Fruit fly (Drosophila melanogaster) whole organism, embryonic: ENCODE data around the gene Rrp45.

Source experiments
- ATbp ChIP-seq: fragments of 200-800 bp; sonication (Bioruptor generic); optimal IDR thresholded peaks from 2 replicates; lab custom pipeline; 2017; ENCODE audit warnings: missing biosample characterization, mild to moderate bottlenecking, missing genetic modification characterization, missing genetic modification reagents
- Blimp-1 ChIP-seq: fragments of 200-800 bp; sonication (Bioruptor generic); optimal IDR thresholded peaks from 3 replicates; lab custom pipeline; 2018; ENCODE audit warnings: missing biosample characterization, missing genetic modification characterization, mild to moderate bottlenecking, moderate library complexity, missing genetic modification reagents
- CG11560 ChIP-seq: fragments of 200-800 bp; sonication (Bioruptor generic); IDR thresholded peaks from 3 replicates; pipeline ENCODE4 v1.3.6; 2022; ENCODE audit warnings: missing biosample characterization, missing genetic modification characterization
- CG1602 ChIP-seq: fragments of 200-800 bp; sonication (Bioruptor generic); optimal IDR thresholded peaks from 3 replicates; lab custom pipeline; 2016; ENCODE audit warnings: missing biosample characterization, missing genetic modification characterization
- CG17802 ChIP-seq: fragments of 200-800 bp; sonication (Bioruptor generic); optimal IDR thresholded peaks from 2 replicates; lab custom pipeline; 2018; ENCODE audit warnings: missing biosample characterization, mild to moderate bottlenecking, missing genetic modification characterization, moderate library complexity
- CG18476 ChIP-seq: fragments of 200-800 bp; sonication (Bioruptor generic); optimal IDR thresholded peaks from 2 replicates; lab custom pipeline; 2016; ENCODE audit warnings: missing biosample characterization, mild to moderate bottlenecking, missing genetic modification characterization
- CG2678 ChIP-seq: fragments of 200-800 bp; sonication (Bioruptor generic); optimal IDR thresholded peaks from 3 replicates; lab custom pipeline; 2019; ENCODE audit warnings: missing biosample characterization, mild to moderate bottlenecking, missing genetic modification characterization, moderate library complexity
- CG6683 ChIP-seq: fragments of 200-800 bp; sonication (Bioruptor generic); optimal IDR thresholded peaks from 2 replicates; lab custom pipeline; 2017; ENCODE audit warnings: missing biosample characterization, mild to moderate bottlenecking, missing genetic modification characterization, missing genetic modification reagents
- CG7357 ChIP-seq: fragments of 200-800 bp; sonication (Bioruptor generic); IDR thresholded peaks from 3 replicates; pipeline ENCODE4 v1.3.6; 2022; ENCODE audit warnings: missing biosample characterization, missing genetic modification characterization
- CG8281 ChIP-seq: fragments of 200-800 bp; sonication (Bioruptor generic); optimal IDR thresholded peaks from 2 replicates; lab custom pipeline; 2018; ENCODE audit warnings: missing biosample characterization, mild to moderate bottlenecking, missing genetic modification characterization, moderate library complexity
- CG8290 ChIP-seq, 3 experiments: fragments of 200-800 bp; sonication (Bioruptor generic); optimal IDR thresholded peaks; 2 replicates each; lab custom pipeline; 2016 to 2019; ENCODE audit warnings: missing biosample characterization in 3 of 3, missing genetic modification characterization in 3 of 3, mild to moderate bottlenecking in 2 of 3, moderate library complexity in 1 of 3
- CG8388 ChIP-seq: fragments of 200-800 bp; sonication (Bioruptor generic); optimal IDR thresholded peaks from 2 replicates; lab custom pipeline; 2019; ENCODE audit warnings: missing biosample characterization, mild to moderate bottlenecking, missing genetic modification characterization, moderate library complexity
- CG9609 ChIP-seq: fragments of 200-800 bp; sonication (Bioruptor generic); optimal IDR thresholded peaks from 3 replicates; lab custom pipeline; 2016; ENCODE audit warnings: missing biosample characterization, missing genetic modification characterization
- Camta ChIP-seq: fragments of 200-800 bp; sonication (Bioruptor generic); optimal IDR thresholded peaks from 2 replicates; lab custom pipeline; 2016; ENCODE audit warnings: missing biosample characterization, missing genetic modification characterization
- Fer3 ChIP-seq: fragments of 200-800 bp; sonication (Bioruptor generic); optimal IDR thresholded peaks from 2 replicates; lab custom pipeline; 2018; ENCODE audit warnings: missing biosample characterization, mild to moderate bottlenecking, missing genetic modification characterization, moderate library complexity
- Gug ChIP-seq: fragments of 200-800 bp; sonication (Bioruptor generic); IDR thresholded peaks from 4 replicates; pipeline ENCODE4 v1.3.6; 2022; ENCODE audit warnings: missing biosample characterization, missing genetic modification characterization
- Hsf ChIP-seq: fragments of 200-800 bp; sonication (Bioruptor generic); optimal IDR thresholded peaks from 3 replicates; lab custom pipeline; 2016; ENCODE audit warnings: missing biosample characterization, missing genetic modification characterization
- Jarid2 ChIP-seq: fragments of 200-800 bp; sonication (Bioruptor generic); optimal IDR thresholded peaks from 3 replicates; lab custom pipeline; 2017; ENCODE audit warnings: mild to moderate bottlenecking, missing biosample characterization, missing genetic modification reagents, missing genetic modification characterization
- MESR4 ChIP-seq: fragments of 200-800 bp; sonication (Bioruptor generic); optimal IDR thresholded peaks from 2 replicates; lab custom pipeline; 2018; ENCODE audit warnings: missing biosample characterization, mild to moderate bottlenecking, missing genetic modification characterization, moderate library complexity
- Med ChIP-seq: fragments of 200-800 bp; sonication (Bioruptor generic); peaks from one replicate; lab custom pipeline; 2016; ENCODE audit warnings: missing biosample characterization, missing genetic modification characterization, mild to moderate bottlenecking, inconsistent platforms, moderate library complexity
- Meics ChIP-seq: fragments of 200-800 bp; sonication (Bioruptor generic); optimal IDR thresholded peaks from 2 replicates; lab custom pipeline; 2017; ENCODE audit warnings: missing biosample characterization, mild to moderate bottlenecking, missing genetic modification characterization
- Mrtf ChIP-seq: fragments of 200-800 bp; sonication (Bioruptor generic); IDR thresholded peaks from 3 replicates; pipeline ENCODE4 v1.3.6; 2022; ENCODE audit warnings: missing biosample characterization, missing genetic modification characterization
- Oaz ChIP-seq: fragments of 200-800 bp; sonication (Bioruptor generic); IDR thresholded peaks from 2 replicates; pipeline ENCODE4 v1.3.6; 2022; ENCODE audit warnings: missing biosample characterization, missing genetic modification characterization
- Oli ChIP-seq: fragments of 200-800 bp; sonication (Bioruptor generic); optimal IDR thresholded peaks from 2 replicates; lab custom pipeline; 2018; ENCODE audit warnings: missing biosample characterization, mild to moderate bottlenecking, missing genetic modification characterization, moderate library complexity
- Rfx ChIP-seq: fragments of 200-800 bp; sonication (Bioruptor generic); IDR thresholded peaks from 2 replicates; pipeline ENCODE4 v1.3.6; 2022; ENCODE audit warnings: missing biosample characterization, missing genetic modification characterization
- Xrp1 ChIP-seq: fragments of 200-800 bp; sonication (Bioruptor generic); IDR thresholded peaks from 2 replicates; pipeline ENCODE4 v1.3.6; 2022; ENCODE audit warnings: missing biosample characterization, missing genetic modification characterization
- bcd ChIP-seq: fragments of 200-800 bp; sonication (Bioruptor generic); optimal IDR thresholded peaks from 2 replicates; lab custom pipeline; 2017; ENCODE audit warnings: missing biosample characterization, mild to moderate bottlenecking, missing genetic modification characterization
- chinmo ChIP-seq: fragments of 200-800 bp; sonication (Bioruptor generic); IDR thresholded peaks from 4 replicates; pipeline ENCODE4 v1.3.6; 2022; ENCODE audit warnings: missing biosample characterization, missing genetic modification characterization; ENCODE audit not compliant: partially characterized antibody
- croc ChIP-seq: fragments of 200-800 bp; sonication (Bioruptor generic); conservative IDR thresholded peaks from 3 replicates; pipeline ENCODE4 v1.3.6; 2022; ENCODE audit warnings: missing biosample characterization, missing genetic modification characterization
- crol ChIP-seq: fragments of 200-800 bp; sonication (Bioruptor generic); IDR thresholded peaks from 2 replicates; pipeline ENCODE4 v1.3.6; 2022; ENCODE audit warnings: missing biosample characterization, missing genetic modification characterization
- danr ChIP-seq: fragments of 200-800 bp; sonication (Bioruptor generic); IDR thresholded peaks from 2 replicates; pipeline ENCODE4 v1.3.6; 2022; ENCODE audit warnings: missing biosample characterization, missing genetic modification characterization
- dm ChIP-seq: fragments of 200-800 bp; sonication (Bioruptor generic); optimal IDR thresholded peaks from 3 replicates; lab custom pipeline; 2016; ENCODE audit warnings: missing biosample characterization, missing genetic modification characterization
- gce ChIP-seq: fragments of 200-800 bp; sonication (Bioruptor generic); IDR thresholded peaks from 3 replicates; pipeline ENCODE4 v1.3.6; 2022; ENCODE audit warnings: missing biosample characterization, missing genetic modification characterization
- her ChIP-seq: fragments of 200-800 bp; sonication (Bioruptor generic); optimal IDR thresholded peaks from 2 replicates; lab custom pipeline; 2016; ENCODE audit warnings: missing biosample characterization, missing genetic modification characterization
- maf-S ChIP-seq: fragments of 200-800 bp; sonication (Bioruptor generic); optimal IDR thresholded peaks from 2 replicates; lab custom pipeline; 2016; ENCODE audit warnings: missing biosample characterization, missing genetic modification characterization
- pho ChIP-seq: fragments of 200-800 bp; sonication (Bioruptor generic); optimal IDR thresholded peaks from 2 replicates; lab custom pipeline; 2016; ENCODE audit warnings: missing biosample characterization, missing genetic modification characterization
- phol ChIP-seq: fragments of 200-800 bp; sonication (Bioruptor generic); optimal IDR thresholded peaks from 3 replicates; lab custom pipeline; 2018; ENCODE audit warnings: missing biosample characterization, mild to moderate bottlenecking, missing genetic modification characterization, moderate library complexity
- prd ChIP-seq, 3 experiments: fragments of >200 bp in 2 of 3; fragments of 200-800 bp in 1 of 3; sonication (Bioruptor generic) in 1 of 3; optimal IDR thresholded peaks in 2 of 3; IDR thresholded peaks in 1 of 3; 2 replicates in 2 of 3; 3 replicates in 1 of 3; pipeline versions ENCODE4 v1.3.6 to Lab custom; 2017 to 2022; ENCODE audit warnings: missing biosample characterization in 1 of 3, missing genetic modification characterization in 1 of 3
- sens ChIP-seq: fragments of 200-800 bp; sonication (Bioruptor generic); peaks from one replicate; lab custom pipeline; 2016; ENCODE audit warnings: missing biosample characterization, missing genetic modification characterization
- seq ChIP-seq: fragments of 200-800 bp; sonication (Bioruptor generic); IDR thresholded peaks from 2 replicates; pipeline ENCODE4 v1.3.6; 2022; ENCODE audit warnings: missing biosample characterization, missing genetic modification characterization
- tin ChIP-seq: fragments of 200-800 bp; sonication (Bioruptor generic); optimal IDR thresholded peaks from 3 replicates; lab custom pipeline; 2016; ENCODE audit warnings: missing biosample characterization, missing genetic modification characterization
- tna ChIP-seq: fragments of 200-800 bp; sonication (Bioruptor generic); IDR thresholded peaks from 2 replicates; pipeline ENCODE4 v1.3.6; 2022; ENCODE audit warnings: missing biosample characterization, missing genetic modification characterization; ENCODE audit not compliant: partially characterized antibody
- vfl ChIP-seq: fragments of 200-800 bp; sonication (Bioruptor generic); optimal IDR thresholded peaks from 2 replicates; lab custom pipeline; 2016; ENCODE audit warnings: missing biosample characterization, missing genetic modification characterization
- z ChIP-seq: fragments of 200-800 bp; sonication (Bioruptor generic); IDR thresholded peaks from 3 replicates; pipeline ENCODE4 v1.3.6; 2022; ENCODE audit warnings: missing biosample characterization, missing genetic modification characterization
- zfh2 ChIP-seq: fragments of 200-800 bp; sonication (Bioruptor generic); optimal IDR thresholded peaks from 2 replicates; lab custom pipeline; 2016; ENCODE audit warnings: missing biosample characterization, missing genetic modification characterization

Gene Rrp45

dm6 chrX:16783141-16783715 is 7.8 kb downstream of the Rrp45 start, which contains the start of gene if (continued):
- peak; percentile 59 for TF ChIP-seq Jarid2 (GFP tag; lab: Kevin White, UChicago)
- 0 out of 3 replicates have a peak, but pooled peaks have one; percentile 42 for TF ChIP-seq z
- peak; percentile 7 for TF ChIP-seq Blimp-1 (GFP tag; lab: Kevin White, UChicago)
- TF ChIP-seq tna (GFP tag; lab: Robert Waterston, UW), result 0 out of 2 replicates have a peak, but pooled peaks have one; percentile 50
- TF ChIP-seq phol (tag; lab: Kevin White, UChicago), result no peak
- TF ChIP-seq Med (GFP tag; lab: Kevin White, UChicago), result peak; percentile 75
- TF ChIP-seq CG8290 (GFP tag; optimal IDR thresholded peaks at IDR 0.05; lab: Kevin White, UChicago), result no peak
- TF ChIP-seq CG8290 (tag; optimal IDR thresholded peaks at IDR 0.05; lab: Kevin White, UChicago), result peak in 1 of 2 experiments; percentile 25
- TF ChIP-seq, all 482 proteins: peak for 22

DNA sequence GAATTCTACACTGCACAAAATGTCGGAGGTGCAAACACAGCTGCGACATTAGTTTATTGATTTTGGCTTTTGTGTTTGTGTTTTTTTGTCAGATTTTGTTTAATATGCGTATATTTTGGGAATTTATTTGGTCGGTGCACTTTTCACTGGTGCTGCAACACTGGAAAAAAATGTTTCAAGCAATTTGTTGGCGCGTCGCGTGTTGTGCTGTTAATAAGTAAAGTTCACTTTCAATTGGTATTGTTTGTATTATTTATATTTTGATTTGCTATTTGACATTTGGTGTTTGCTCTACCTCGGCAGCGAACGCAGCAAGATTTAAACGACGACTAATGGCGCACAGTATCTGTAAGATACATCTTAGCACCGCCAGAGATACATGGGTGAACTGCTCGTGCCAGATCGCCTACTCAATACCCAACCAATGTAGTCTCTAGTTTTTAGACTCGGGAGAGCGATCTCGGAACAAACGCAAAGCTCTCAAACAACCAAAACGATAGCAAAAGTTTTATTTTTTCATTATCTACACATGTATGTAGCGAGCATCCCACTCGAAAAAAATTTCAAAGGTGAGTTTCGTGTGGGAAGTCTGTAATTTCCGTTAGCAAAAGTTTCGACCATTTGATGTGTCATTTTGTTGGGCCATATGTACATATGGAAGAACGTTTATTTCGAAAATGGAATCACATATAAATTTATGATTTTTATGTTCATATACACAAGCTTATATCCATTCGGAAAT is 8.7 kb downstream of the Rrp45 start:
- TF ChIP-seq Oli (tag; lab: Kevin White, UChicago), result peak; percentile 53
- TF ChIP-seq prd (optimal IDR thresholded peaks at IDR 0.05; lab: Kevin White, UChicago), result no peak
- TF ChIP-seq prd (GFP tag; IDR thresholded peaks at IDR 0.05; lab: Robert Waterston, UW), result peak; percentile 59; the same call in 2 of the 3 replicates
- peak; percentile 71 for TF ChIP-seq Rfx (GFP tag; lab: Robert Waterston, UW)
- TF ChIP-seq CG2678, result peak; percentile 58
- peak; percentile 52 for TF ChIP-seq maf-S
- TF ChIP-seq gce (GFP tag; lab: Robert Waterston, UW), result peak; percentile 53; the same call in 1 of the 3 replicates
- TF ChIP-seq Fer3 (tag; lab: Kevin White, UChicago), result peak; percentile 26
- TF ChIP-seq CG7357, result peak; percentile 36; the same call in 1 of the 3 replicates
- peak; percentile 48 for TF ChIP-seq bcd (GFP tag; lab: Kevin White, UChicago)
- TF ChIP-seq MESR4, result no peak
- TF ChIP-seq Gug (GFP tag; lab: Robert Waterston, UW), result 0 out of 4 replicates have a peak, but pooled peaks have one; percentile 26
- peak; percentile 39 for TF ChIP-seq pho (GFP tag; lab: Kevin White, UChicago)
- peak; percentile 49 for TF ChIP-seq ATbp (GFP tag; lab: Kevin White, UChicago)
- TF ChIP-seq croc (GFP tag; lab: Robert Waterston, UW), result peak; percentile 30; the same call in 1 of the 3 replicates
- peak; percentile 41 for TF ChIP-seq CG8388 (GFP tag; lab: Kevin White, UChicago)
- TF ChIP-seq tin (GFP tag; lab: Kevin White, UChicago), result peak; percentile 53
- no peak for TF ChIP-seq danr
- TF ChIP-seq her, result peak; percentile 5
- peak; percentile 19 for TF ChIP-seq Camta (GFP tag; lab: Kevin White, UChicago)
- TF ChIP-seq Oaz (GFP tag; lab: Robert Waterston, UW), result no peak
- TF ChIP-seq sens (GFP tag; lab: Kevin White, UChicago), result peak; percentile 82
- TF ChIP-seq CG18476 (GFP tag; lab: Kevin White, UChicago), result peak; percentile 34
- TF ChIP-seq CG1602 (GFP tag; lab: Kevin White, UChicago), result peak; percentile 38
- no peak for TF ChIP-seq CG8281 (tag; lab: Kevin White, UChicago)
- 0 out of 4 replicates have a peak, but pooled peaks have one; percentile 70 for TF ChIP-seq chinmo (GFP tag; lab: Robert Waterston, UW)
- peak; percentile 13 for TF ChIP-seq CG17802
- TF ChIP-seq vfl (GFP tag; lab: Kevin White, UChicago), result peak; percentile 29
- TF ChIP-seq CG6683, result no peak
- peak; percentile 46 for TF ChIP-seq zfh2 (GFP tag; lab: Kevin White, UChicago)
- TF ChIP-seq seq (GFP tag; lab: Robert Waterston, UW), result peak; percentile 68
- peak; percentile 81 for TF ChIP-seq CG9609 (GFP tag; lab: Kevin White, UChicago)
- peak; percentile 75; the same call in 1 of the 3 replicates for TF ChIP-seq z
- peak; percentile 63 for TF ChIP-seq Hsf
- 0 out of 3 replicates have a peak, but pooled peaks have one; percentile 19 for TF ChIP-seq CG11560 (tag; lab: Robert Waterston, UW)
- TF ChIP-seq crol (GFP tag; lab: Robert Waterston, UW), result no peak
- TF ChIP-seq Meics (GFP tag; lab: Kevin White, UChicago), result peak; percentile 56
- TF ChIP-seq Mrtf (GFP tag; lab: Robert Waterston, UW), result 0 out of 3 replicates have a peak, but pooled peaks have one; percentile 37
- peak; percentile 9 for TF ChIP-seq dm (GFP tag; lab: Kevin White, UChicago)
- TF ChIP-seq Xrp1, result peak; percentile 45; the same call in 1 of the 2 replicates
